Worm (Caenorhabditis elegans) whole organism, L3 larva: ENCODE data around the gene C01F1.6.

ENCODE experiments used
- R02D3.7 ChIP-seq: fragments of 150-350 bp; optimal IDR thresholded peaks from 2 replicates; lab custom pipeline; 2014; ENCODE audit warnings: missing biosample characterization, missing genetic modification characterization
- aly-2 ChIP-seq: fragments of 150-350 bp; optimal IDR thresholded peaks from 2 replicates; lab custom pipeline; 2014; ENCODE audit warnings: missing biosample characterization, missing genetic modification characterization
- ama-1 ChIP-seq: fragments of 150-350 bp; optimal IDR thresholded peaks from 2 replicates; lab custom pipeline; 2018
- ceh-28 ChIP-seq: fragments of 150-350 bp; optimal IDR thresholded peaks from 2 replicates; lab custom pipeline; 2014; ENCODE audit warnings: missing biosample characterization, missing genetic modification reagents, missing genetic modification characterization
- ceh-9 ChIP-seq: sonication (generic microtip); optimal IDR thresholded peaks from 2 replicates; lab custom pipeline; 2018; ENCODE audit warnings: missing biosample characterization, missing genetic modification characterization
- daf-12 ChIP-seq: fragments of 150-350 bp; optimal IDR thresholded peaks from 2 replicates; lab custom pipeline; 2014; ENCODE audit warnings: missing biosample characterization, missing genetic modification reagents, missing genetic modification characterization
- egl-27 ChIP-seq: sonication (generic microtip); optimal IDR thresholded peaks from 4 replicates; lab custom pipeline; 2017; ENCODE audit warnings: missing biosample characterization, missing genetic modification reagents, missing genetic modification characterization
- elt-2 ChIP-seq: sonication (generic microtip); optimal IDR thresholded peaks from 2 replicates; lab custom pipeline; 2016; ENCODE audit warnings: missing genetic modification reagents, mild to moderate bottlenecking, missing genetic modification characterization, missing compliant biosample characterization
- eor-1 ChIP-seq, 2 experiments: fragments of 150-350 bp; optimal IDR thresholded peaks; 2 replicates each; lab custom pipeline; 2014 to 2018; ENCODE audit warnings: missing biosample characterization in 2 of 2, missing genetic modification characterization in 2 of 2
- fkh-10 ChIP-seq: sonication (generic microtip); optimal IDR thresholded peaks from 2 replicates; lab custom pipeline; 2017; ENCODE audit warnings: missing biosample characterization, missing genetic modification reagents, missing genetic modification characterization
- fos-1 ChIP-seq: fragments of 150-350 bp; optimal IDR thresholded peaks from 2 replicates; lab custom pipeline; 2014; ENCODE audit warnings: missing biosample characterization, missing genetic modification characterization
- hmg-11 ChIP-seq: sonication (generic microtip); optimal IDR thresholded peaks from 2 replicates; lab custom pipeline; 2016; ENCODE audit warnings: missing genetic modification characterization, missing compliant biosample characterization
- jun-1 ChIP-seq: fragments of 150-350 bp; optimal IDR thresholded peaks from 2 replicates; lab custom pipeline; 2014; ENCODE audit warnings: missing biosample characterization, missing genetic modification reagents, missing genetic modification characterization
- lin-15B ChIP-seq: fragments of 150-350 bp; optimal IDR thresholded peaks from 2 replicates; lab custom pipeline; 2014; ENCODE audit warnings: missing biosample characterization, missing genetic modification characterization
- mdl-1 ChIP-seq: fragments of 150-350 bp; optimal IDR thresholded peaks from 2 replicates; lab custom pipeline; 2014; ENCODE audit warnings: missing biosample characterization, missing genetic modification characterization
- nfya-1 ChIP-seq: sonication (generic microtip); optimal IDR thresholded peaks from 2 replicates; lab custom pipeline; 2017; ENCODE audit warnings: missing genetic modification characterization, mild to moderate bottlenecking, missing compliant biosample characterization, antibody characterized with exemption, moderate library complexity; ENCODE audit not compliant: insufficient read depth
- nhr-11 ChIP-seq: fragments of 150-350 bp; optimal IDR thresholded peaks from 2 replicates; lab custom pipeline; 2014; ENCODE audit warnings: missing biosample characterization, missing genetic modification characterization
- nhr-12 ChIP-seq: fragments of 150-350 bp; optimal IDR thresholded peaks from 2 replicates; lab custom pipeline; 2014; ENCODE audit warnings: missing biosample characterization, missing genetic modification characterization
- nhr-23 ChIP-seq: fragments of 150-350 bp; optimal IDR thresholded peaks from 2 replicates; lab custom pipeline; 2014; ENCODE audit warnings: missing biosample characterization, missing genetic modification reagents, missing genetic modification characterization
- nhr-237 ChIP-seq: fragments of 150-350 bp; optimal IDR thresholded peaks from 2 replicates; lab custom pipeline; 2014; ENCODE audit warnings: missing biosample characterization, missing genetic modification characterization
- nhr-25 ChIP-seq: sonication (generic microtip); optimal IDR thresholded peaks from 2 replicates; lab custom pipeline; 2017; ENCODE audit warnings: missing biosample characterization, missing genetic modification characterization
- nhr-28 ChIP-seq: fragments of 150-350 bp; optimal IDR thresholded peaks from 2 replicates; lab custom pipeline; 2014; ENCODE audit warnings: missing biosample characterization, missing genetic modification characterization
- nhr-43 ChIP-seq: sonication (generic microtip); optimal IDR thresholded peaks from 2 replicates; lab custom pipeline; 2016; ENCODE audit warnings: mild to moderate bottlenecking, missing genetic modification characterization, missing compliant biosample characterization; ENCODE audit not compliant: poor library complexity, severe bottlenecking
- pha-4 ChIP-seq: fragments of 150-350 bp; optimal IDR thresholded peaks from 2 replicates; lab custom pipeline; 2014; ENCODE audit warnings: missing biosample characterization, missing genetic modification reagents, missing genetic modification characterization
- pqm-1 ChIP-seq: fragments of 150-350 bp; optimal IDR thresholded peaks from 2 replicates; lab custom pipeline; 2017; ENCODE audit warnings: missing biosample characterization, missing genetic modification characterization, inconsistent platforms
- sea-2 ChIP-seq: fragments of 150-350 bp; sonication (generic microtip); optimal IDR thresholded peaks from 4 replicates; lab custom pipeline; 2014; ENCODE audit warnings: missing biosample characterization, missing genetic modification reagents, missing genetic modification characterization
- snpc-4 ChIP-seq: fragments of 150-350 bp; optimal IDR thresholded peaks from 2 replicates; lab custom pipeline; 2014; ENCODE audit warnings: missing biosample characterization, missing genetic modification characterization
- tbx-2 ChIP-seq: sonication (generic microtip); optimal IDR thresholded peaks from 2 replicates; lab custom pipeline; 2016; ENCODE audit warnings: mild to moderate bottlenecking, missing genetic modification characterization, missing compliant biosample characterization
- unc-62 ChIP-seq: fragments of 150-350 bp; sonication (generic microtip); optimal IDR thresholded peaks from 4 replicates; lab custom pipeline; 2014; ENCODE audit warnings: missing biosample characterization, missing genetic modification reagents, missing genetic modification characterization
- zag-1 ChIP-seq: fragments of 150-350 bp; optimal IDR thresholded peaks from 2 replicates; lab custom pipeline; 2014; ENCODE audit warnings: missing biosample characterization, missing genetic modification characterization
- ztf-11 ChIP-seq: fragments of 150-350 bp; optimal IDR thresholded peaks from 2 replicates; lab custom pipeline; 2014; ENCODE audit warnings: missing biosample characterization, missing genetic modification characterization
- ztf-4 ChIP-seq: fragments of 150-350 bp; optimal IDR thresholded peaks from 2 replicates; lab custom pipeline; 2014; ENCODE audit warnings: missing biosample characterization, missing genetic modification characterization

The C01F1.6 gene

DNA sequence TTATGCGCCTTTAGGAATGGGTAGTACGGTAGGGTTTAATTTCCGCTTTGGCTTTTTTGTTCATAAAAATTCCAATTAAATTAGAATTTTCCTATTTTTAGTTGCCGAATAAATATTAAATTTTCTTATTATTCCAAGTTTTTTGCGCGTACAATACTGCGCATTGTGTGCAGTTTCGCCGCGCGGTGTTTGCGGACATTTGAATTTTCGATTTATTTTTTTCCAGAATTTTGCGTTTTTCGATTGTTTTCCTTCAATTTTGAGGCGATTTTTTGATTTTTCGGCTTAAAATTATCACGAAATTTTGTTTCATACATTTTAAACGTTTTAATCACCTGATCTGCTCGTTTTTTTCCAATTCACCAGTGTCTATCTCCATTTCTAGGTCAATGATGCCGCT, 34.9 kb upstream of the C01F1.6 start, which contains the start of gene H20J04.6:
TSS of gene H20J04.6 (plus strand) at position 386 of the 400 bp plus-strand sequence.
- no peak for TF ChIP-seq ceh-28 (tag; lab: Kevin White, UChicago)
- TF ChIP-seq tbx-2: no peak
- peak; percentile 9 for TF ChIP-seq nhr-23 (tag; lab: Kevin White, UChicago)
- TF ChIP-seq pha-4 (tag; lab: Kevin White, UChicago): peak; percentile 63
- no peak for TF ChIP-seq eor-1 (tag; optimal IDR thresholded peaks at IDR 0.05; lab: Kevin White, UChicago)
- TF ChIP-seq nfya-1 (tag; lab: Kevin White, UChicago): peak; percentile 43
- TF ChIP-seq hmg-11: peak; percentile 85

DNA sequence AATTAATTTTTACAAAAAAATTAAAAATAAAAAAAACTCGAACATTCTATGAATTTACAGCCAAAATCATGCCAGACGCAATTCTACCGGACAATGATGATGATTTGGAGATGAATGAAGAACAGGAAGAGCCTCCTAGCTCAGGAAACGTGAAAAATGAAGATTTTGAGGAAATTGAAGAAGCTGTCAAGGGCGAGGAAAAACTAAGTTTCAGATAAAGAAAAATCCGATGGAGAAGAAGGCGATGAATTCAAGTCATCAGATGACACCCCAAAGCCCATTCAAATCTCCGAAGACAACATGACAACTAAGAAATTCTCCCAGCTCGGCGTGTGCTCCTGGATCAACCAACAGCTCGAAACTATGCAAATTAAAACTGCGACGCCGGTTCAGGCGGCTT, 33.8 kb upstream of the C01F1.6 start, which contains the start of gene Y52E8A.1:
TSS of gene Y52E8A.1 (plus strand) at position 301 of the 400 bp plus-strand sequence.
- TF ChIP-seq lin-15B (tag; lab: Kevin White, UChicago) (no peak), fkh-10 (GFP tag; lab: Kevin White, UChicago) (no peak), nfya-1 (tag; lab: Kevin White, UChicago) (no peak), pqm-1 (tag; lab: Kevin White, UChicago) (no peak), ztf-4 (tag; lab: Kevin White, UChicago) (no peak), fos-1 (tag; lab: Kevin White, UChicago) (no peak), nhr-23 (tag; lab: Kevin White, UChicago) (no peak), unc-62 (GFP tag; lab: Kevin White, UChicago) (no peak), nhr-12 (no peak), nhr-28 (no peak), tbx-2 (no peak), mdl-1 (tag; lab: Kevin White, UChicago) (no peak), ceh-9 (tag; lab: Kevin White, UChicago) (no peak), sea-2 (no peak), jun-1 (tag; lab: Kevin White, UChicago) (no peak)
- TF ChIP-seq, all 47 proteins: peak for 0

DNA sequence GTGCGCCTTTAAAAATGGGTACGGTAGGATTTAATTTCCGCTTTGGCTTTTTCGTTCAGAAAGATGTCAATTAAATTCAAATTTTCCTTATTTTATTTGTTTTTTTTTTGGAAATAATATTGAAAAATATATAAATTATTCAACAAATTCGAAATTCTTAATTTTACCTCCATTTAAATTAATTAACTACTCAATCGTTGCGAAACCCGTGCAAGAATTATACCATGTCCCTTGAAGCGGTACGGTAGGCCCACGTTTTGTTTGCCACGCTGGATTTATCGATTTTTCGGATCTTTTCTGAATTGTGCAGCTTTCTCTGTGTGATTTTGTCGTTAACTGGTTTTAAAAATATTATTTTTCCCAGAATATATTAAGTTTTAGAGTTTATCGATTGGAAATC, 32.4 kb upstream of the C01F1.6 start, which contains the start of gene Y52E8A.2:
TSS of gene Y52E8A.2 (plus strand) at position 382 of the 400 bp plus-strand sequence.
- TF ChIP-seq ceh-9 (tag; lab: Kevin White, UChicago) (no peak), egl-27 (tag; lab: Kevin White, UChicago) (no peak), ama-1 (lab: Kevin White, UChicago) (no peak), nhr-237 (no peak), aly-2 (tag; lab: Kevin White, UChicago) (no peak), hmg-11 (no peak), nhr-43 (tag; lab: Kevin White, UChicago) (no peak), ztf-11 (tag; lab: Kevin White, UChicago) (no peak), nhr-28 (no peak), nhr-23 (tag; lab: Kevin White, UChicago) (no peak)
- TF ChIP-seq, all 47 proteins: peak for 0

DNA sequence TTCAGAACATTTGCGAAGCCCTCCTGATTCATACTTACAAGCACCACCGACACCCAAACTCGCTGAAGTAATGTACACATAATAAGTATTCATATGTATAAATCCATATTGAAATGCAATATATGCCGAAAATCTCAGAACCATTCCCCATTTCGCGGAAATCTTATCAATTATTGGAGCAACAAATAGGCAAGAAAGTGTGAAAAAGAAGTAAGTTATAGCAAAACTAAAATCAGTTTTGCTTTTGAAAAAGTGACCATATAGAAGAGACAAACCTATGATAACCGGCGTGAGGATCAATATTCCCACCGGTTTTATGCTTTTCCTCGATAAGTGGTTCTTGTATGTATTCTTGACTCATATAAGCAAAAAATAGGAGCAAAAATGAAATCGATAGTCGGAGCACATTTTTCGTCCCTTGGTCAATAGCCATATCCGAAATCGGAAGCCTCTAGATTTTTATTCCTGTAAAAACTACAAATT, 31.6 kb upstream of the C01F1.6 start, which contains the start of gene Y52E8A.6:
TSS of gene Y52E8A.6 (minus strand) at position 433 of the 483 bp plus-strand sequence.
- TF ChIP-seq pha-4 (tag; lab: Kevin White, UChicago) (no peak), R02D3.7 (tag; lab: Kevin White, UChicago) (no peak), eor-1 (tag; optimal IDR thresholded peaks at IDR 0.05; lab: Kevin White, UChicago) (no peak), daf-12 (no peak), ztf-11 (tag; lab: Kevin White, UChicago) (no peak), nhr-25 (tag; lab: Kevin White, UChicago) (no peak), nhr-43 (tag; lab: Kevin White, UChicago) (no peak), nhr-12 (no peak), fkh-10 (GFP tag; lab: Kevin White, UChicago) (no peak), aly-2 (tag; lab: Kevin White, UChicago) (no peak), nhr-11 (no peak)

DNA sequence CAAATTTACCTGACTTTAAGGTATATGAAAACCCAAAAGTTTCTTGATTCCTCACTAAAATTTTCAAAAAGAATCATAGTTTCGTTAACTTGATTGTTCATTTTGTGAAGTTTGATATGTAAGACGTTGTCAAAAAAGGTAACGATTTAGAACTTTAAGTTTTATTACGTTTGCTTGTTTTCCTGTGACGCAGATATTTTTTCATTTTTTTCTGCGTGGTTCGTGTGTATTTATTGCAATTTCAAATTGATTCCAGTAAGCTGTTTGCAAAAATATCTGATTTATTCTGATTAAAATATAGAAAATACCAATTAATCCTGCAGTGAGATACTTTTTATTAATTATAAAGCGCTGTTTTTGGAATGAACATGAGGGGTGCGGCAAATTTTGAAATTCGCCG, 28.0 kb upstream of the C01F1.6 start, which contains the start of gene srw-40:
TSS of gene srw-40 (minus strand) at position 101 of the 400 bp plus-strand sequence.
- TF ChIP-seq lin-15B (tag; lab: Kevin White, UChicago) (no peak), nfya-1 (tag; lab: Kevin White, UChicago) (no peak), ztf-11 (tag; lab: Kevin White, UChicago) (no peak), ama-1 (lab: Kevin White, UChicago) (no peak), aly-2 (tag; lab: Kevin White, UChicago) (no peak), elt-2 (tag; lab: Kevin White, UChicago) (no peak), snpc-4 (no peak), zag-1 (tag; lab: Kevin White, UChicago) (no peak), jun-1 (tag; lab: Kevin White, UChicago) (no peak)
